Fruit fly (Drosophila melanogaster) whole organism: ENCODE measurements around the gene CG3397.

Experiments used
- CG8478 ChIP-seq: fragments of >200 bp; optimal IDR thresholded peaks from 2 replicates; lab custom pipeline; 2018; ENCODE audit warnings: inconsistent platforms
- Dll ChIP-seq: fragments of >200 bp; optimal IDR thresholded peaks from 2 replicates; lab custom pipeline; 2017
- EcR ChIP-seq, 2 experiments: fragments of >200 bp; optimal IDR thresholded peaks; 2 replicates each; lab custom pipeline; 2017; ENCODE audit warnings: missing biosample characterization in 2 of 2, missing genetic modification characterization in 2 of 2, missing genetic modification reagents in 2 of 2
- pan ChIP-seq: fragments of >200 bp; optimal IDR thresholded peaks from 2 replicates; lab custom pipeline; 2017
- psq ChIP-seq: fragments of >200 bp; optimal IDR thresholded peaks from 2 replicates; lab custom pipeline; 2017
- usp ChIP-seq: fragments of >200 bp; optimal IDR thresholded peaks from 2 replicates; lab custom pipeline; 2017; ENCODE audit warnings: missing biosample characterization, missing genetic modification characterization, mixed read lengths

DNA sequence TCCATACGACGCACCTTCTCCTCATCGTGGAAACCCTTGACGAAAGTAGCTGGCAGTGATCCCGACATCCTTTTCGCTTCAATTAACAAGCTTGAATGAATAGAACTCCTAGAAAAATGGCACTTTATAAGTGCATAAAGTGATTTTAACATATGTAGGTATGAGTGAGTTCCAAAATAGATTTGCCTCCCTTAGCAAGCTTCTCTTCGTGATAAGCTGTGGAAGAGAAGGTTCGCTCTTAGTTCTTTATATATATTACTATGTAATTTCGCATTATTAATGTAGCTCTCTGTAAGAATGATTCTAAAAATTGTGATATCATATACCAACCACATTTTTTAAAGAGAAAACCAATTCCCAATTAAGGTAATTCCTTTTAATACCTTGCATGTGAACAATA, at the start of gene CG3397:
- no peak for TF ChIP-seq psq (lab: Kevin White, UChicago)
- TF ChIP-seq usp (GFP tag; lab: Kevin White, UChicago): no peak
- TF ChIP-seq Dll (lab: Kevin White, UChicago): no peak
- no peak for TF ChIP-seq pan
- TF ChIP-seq CG8478 (lab: Kevin White, UChicago): no peak
- no peak for TF ChIP-seq EcR (GFP tag; optimal IDR thresholded peaks at IDR 0.05; lab: Kevin White, UChicago)
